Fruit fly (Drosophila melanogaster): ENCODE results near the gene SKIP.
A peak's percentile ranks its signal among the peaks of the same experiment; 100 is the strongest.

The SKIP gene

dm6 chr3R:22260675-22261461, 127.2 kb downstream of the SKIP start:
- no peak for TF ChIP-seq usp (GFP tag; optimal IDR thresholded peaks at IDR 0.05)
- peak in 1 of 2 experiments; percentile 20 for TF ChIP-seq foxo (GFP tag; optimal IDR thresholded peaks at IDR 0.05)

dm6 chr3R:22267340-22267739, 133.7 kb downstream of the SKIP start:
- TF ChIP-seq Dif (GFP tag; optimal IDR thresholded peaks at IDR 0.05; ENCODE audit: partially characterized antibody) (no peak), h (GFP tag; optimal IDR thresholded peaks at IDR 0.05) (peak; percentile 24), foxo (GFP tag; optimal IDR thresholded peaks at IDR 0.05) (peak in 1 of 2 experiments; percentile 13), HLH106 (tag; optimal IDR thresholded peaks at IDR 0.05) (peak; percentile 7), GATAd (GFP tag; optimal IDR thresholded peaks at IDR 0.05) (no peak)

DNA sequence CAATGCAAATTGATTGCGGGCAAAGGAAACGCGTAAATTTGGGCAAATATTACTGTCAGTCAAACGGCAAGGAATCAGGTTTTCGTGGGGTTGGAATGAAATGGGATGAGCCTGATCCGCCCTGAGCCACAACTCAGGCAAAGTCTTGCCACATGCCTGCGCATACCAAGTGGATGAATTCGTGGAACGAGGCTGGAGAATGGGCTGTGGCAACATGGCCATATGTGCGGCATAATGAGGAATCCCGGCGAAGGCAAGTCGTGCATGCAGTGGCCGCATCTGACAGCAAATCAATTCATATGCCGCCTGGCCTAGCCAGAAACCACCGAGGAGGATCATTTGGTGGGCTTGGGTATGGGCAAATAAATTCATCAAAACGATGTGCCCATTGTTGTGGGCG, 135.2 kb downstream of the SKIP start:
- TF ChIP-seq Dif (GFP tag; optimal IDR thresholded peaks at IDR 0.05; ENCODE audit: partially characterized antibody) (no peak), rgr (GFP tag; optimal IDR thresholded peaks at IDR 0.05) (no peak), Jra (GFP tag; optimal IDR thresholded peaks at IDR 0.05) (no peak), OdsH (GFP tag; optimal IDR thresholded peaks at IDR 0.05) (no peak), pan (optimal IDR thresholded peaks at IDR 0.05) (no peak), sv (GFP tag; optimal IDR thresholded peaks at IDR 0.05) (no peak), lola (GFP tag; optimal IDR thresholded peaks at IDR 0.05) (no peak), fru (GFP tag; optimal IDR thresholded peaks at IDR 0.05) (no peak), dmrt93B (GFP tag; optimal IDR thresholded peaks at IDR 0.05) (no peak), ey (GFP tag; optimal IDR thresholded peaks at IDR 0.05) (no peak), Hnf4 (GFP tag; optimal IDR thresholded peaks at IDR 0.05) (no peak), brk (GFP tag; optimal IDR thresholded peaks at IDR 0.05) (no peak), Vsx2 (GFP tag; optimal IDR thresholded peaks at IDR 0.05; ENCODE audit: partially characterized antibody) (no peak), foxo (GFP tag; optimal IDR thresholded peaks at IDR 0.05) (no peak), usp (GFP tag; optimal IDR thresholded peaks at IDR 0.05) (no peak), Mio (GFP tag; optimal IDR thresholded peaks at IDR 0.05) (no peak), Dfd (GFP tag; optimal IDR thresholded peaks at IDR 0.05) (no peak), h (GFP tag; optimal IDR thresholded peaks at IDR 0.05) (no peak), N (GFP tag; optimal IDR thresholded peaks at IDR 0.05) (no peak)

dm6 chr3R:22269835-22270234, 136.2 kb downstream of the SKIP start:
- TF ChIP-seq foxo (GFP tag; optimal IDR thresholded peaks at IDR 0.05) (no peak), sage (GFP tag; optimal IDR thresholded peaks at IDR 0.05) (no peak), tai (GFP tag; optimal IDR thresholded peaks at IDR 0.05) (no peak), dl (GFP tag; optimal IDR thresholded peaks at IDR 0.05; ENCODE audit: insufficient read depth in 1 of 2, partially characterized antibody in 2 of 2) (no peak), Mio (GFP tag; optimal IDR thresholded peaks at IDR 0.05) (no peak), jim (GFP tag; optimal IDR thresholded peaks at IDR 0.05) (no peak), Hr78 (GFP tag; optimal IDR thresholded peaks at IDR 0.05) (no peak), N (GFP tag; optimal IDR thresholded peaks at IDR 0.05) (no peak), lola (GFP tag; optimal IDR thresholded peaks at IDR 0.05) (no peak), CG32264 (GFP tag; optimal IDR thresholded peaks at IDR 0.05) (no peak), Jra (GFP tag; optimal IDR thresholded peaks at IDR 0.05) (no peak), GATAd (GFP tag; optimal IDR thresholded peaks at IDR 0.05) (no peak), Dif (GFP tag; optimal IDR thresholded peaks at IDR 0.05; ENCODE audit: partially characterized antibody) (no peak), h (GFP tag; optimal IDR thresholded peaks at IDR 0.05) (no peak), fru (GFP tag; optimal IDR thresholded peaks at IDR 0.05) (no peak), Rel (GFP tag; optimal IDR thresholded peaks at IDR 0.05) (no peak), Rel (tag; optimal IDR thresholded peaks at IDR 0.05) (no peak)

- no peak for TF ChIP-seq psq (GFP tag; optimal IDR thresholded peaks at IDR 0.05)
- no peak for TF ChIP-seq HLH106 (tag; optimal IDR thresholded peaks at IDR 0.05)
Observed at dm6 chr3R:22272962-22273361, 139.3 kb downstream of the SKIP start.

dm6 chr3R:22287470-22287869, 153.8 kb downstream of the SKIP start:
- TF ChIP-seq N (GFP tag; optimal IDR thresholded peaks at IDR 0.05) = no peak
- no peak for TF ChIP-seq pan (optimal IDR thresholded peaks at IDR 0.05)
- TF ChIP-seq ey (GFP tag; optimal IDR thresholded peaks at IDR 0.05) = no peak
- TF ChIP-seq Hr78 (GFP tag; optimal IDR thresholded peaks at IDR 0.05) = no peak
- TF ChIP-seq Dfd (GFP tag; optimal IDR thresholded peaks at IDR 0.05) = no peak
- TF ChIP-seq Jra (GFP tag; optimal IDR thresholded peaks at IDR 0.05) = no peak
- no peak for TF ChIP-seq Vsx2 (GFP tag; optimal IDR thresholded peaks at IDR 0.05; ENCODE audit: partially characterized antibody)
- TF ChIP-seq h (GFP tag; optimal IDR thresholded peaks at IDR 0.05) = no peak
- TF ChIP-seq CrebA (GFP tag; optimal IDR thresholded peaks at IDR 0.05; ENCODE audit: borderline replicate concordance) = no peak
- TF ChIP-seq foxo (GFP tag; optimal IDR thresholded peaks at IDR 0.05) = no peak
- no peak for TF ChIP-seq HLH106 (tag; optimal IDR thresholded peaks at IDR 0.05)
- no peak for TF ChIP-seq brk (GFP tag; optimal IDR thresholded peaks at IDR 0.05)
- no peak for TF ChIP-seq Dif (GFP tag; optimal IDR thresholded peaks at IDR 0.05; ENCODE audit: partially characterized antibody)
- no peak for TF ChIP-seq CG9705 (GFP tag; optimal IDR thresholded peaks at IDR 0.05)
- no peak for TF ChIP-seq sage (GFP tag; optimal IDR thresholded peaks at IDR 0.05)
- TF ChIP-seq lola (GFP tag; optimal IDR thresholded peaks at IDR 0.05) = no peak
- TF ChIP-seq Rel (GFP tag; optimal IDR thresholded peaks at IDR 0.05) = no peak
- no peak for TF ChIP-seq Rel (tag; optimal IDR thresholded peaks at IDR 0.05)
- TF ChIP-seq GATAd (GFP tag; optimal IDR thresholded peaks at IDR 0.05) = no peak
